Fruit fly (Drosophila melanogaster) whole organism, prepupa: ENCODE measurements around the gene sbm.

Experiments
- CG10631 ChIP-seq: fragments of 200-800 bp; sonication (Bioruptor generic); optimal IDR thresholded peaks from 2 replicates; lab custom pipeline; 2016; ENCODE audit warnings: missing biosample characterization, missing genetic modification characterization
- CG11294 ChIP-seq: fragments of 200-800 bp; sonication (Bioruptor generic); IDR thresholded peaks from 2 replicates; pipeline ENCODE4 v1.3.6; 2022; ENCODE audit warnings: missing biosample characterization, missing genetic modification characterization
- CG15336 ChIP-seq: fragments of 200-800 bp; sonication (Bioruptor generic); IDR thresholded peaks from 2 replicates; pipeline ENCODE4 v1.3.6; 2022; ENCODE audit warnings: missing biosample characterization, missing genetic modification characterization
- CG3032 ChIP-seq: fragments of 200-800 bp; optimal IDR thresholded peaks from 2 replicates; lab custom pipeline; 2019; ENCODE audit warnings: missing biosample characterization, mild to moderate bottlenecking, missing genetic modification characterization, moderate library complexity
- CG31627 ChIP-seq: fragments of 200-800 bp; sonication (Bioruptor generic); optimal IDR thresholded peaks from 3 replicates; lab custom pipeline; 2016; ENCODE audit warnings: missing biosample characterization, missing genetic modification characterization
- CG3919 ChIP-seq: fragments of 200-800 bp; sonication (Bioruptor generic); optimal IDR thresholded peaks from 3 replicates; lab custom pipeline; 2016; ENCODE audit warnings: missing biosample characterization, missing genetic modification characterization
- CG4318 ChIP-seq: fragments of 200-800 bp; sonication (Bioruptor generic); optimal IDR thresholded peaks from 3 replicates; lab custom pipeline; 2017; ENCODE audit warnings: missing biosample characterization, mild to moderate bottlenecking, missing genetic modification characterization
- CG6163 ChIP-seq: fragments of 200-800 bp; sonication (Bioruptor generic); IDR thresholded peaks from 3 replicates; pipeline ENCODE4 v1.3.6; 2022; ENCODE audit warnings: missing biosample characterization, missing genetic modification characterization
- CG6276 ChIP-seq: fragments of 200-800 bp; sonication (Bioruptor generic); optimal IDR thresholded peaks from 2 replicates; lab custom pipeline; 2017; ENCODE audit warnings: missing biosample characterization, mild to moderate bottlenecking, missing genetic modification characterization
- CG6792 ChIP-seq: fragments of 200-800 bp; sonication (Bioruptor generic); optimal IDR thresholded peaks from 3 replicates; lab custom pipeline; 2016; ENCODE audit warnings: missing biosample characterization, missing genetic modification characterization
- CG6854 ChIP-seq: fragments of 200-800 bp; sonication (Bioruptor generic); optimal IDR thresholded peaks from 2 replicates; lab custom pipeline; 2017; ENCODE audit warnings: missing biosample characterization, mild to moderate bottlenecking, missing genetic modification characterization
- CG7368 ChIP-seq: fragments of 200-800 bp; sonication (Bioruptor generic); optimal IDR thresholded peaks from 3 replicates; lab custom pipeline; 2016; ENCODE audit warnings: missing biosample characterization, missing genetic modification characterization
- CG8119 ChIP-seq: fragments of 200-800 bp; sonication (Bioruptor generic); IDR thresholded peaks from 3 replicates; pipeline ENCODE4 v1.3.6; 2022; ENCODE audit warnings: missing biosample characterization, missing genetic modification characterization
- Eip75B ChIP-seq: fragments of 200-800 bp; sonication (Bioruptor generic); optimal IDR thresholded peaks from 3 replicates; lab custom pipeline; 2016; ENCODE audit warnings: missing biosample characterization, missing genetic modification characterization
- Eip78C ChIP-seq: fragments of 200-800 bp; sonication (Bioruptor generic); peaks from one replicate; lab custom pipeline; 2016; ENCODE audit warnings: missing biosample characterization, missing genetic modification characterization
- Eip93F ChIP-seq: fragments of 200-800 bp; sonication (Bioruptor generic); optimal IDR thresholded peaks from 2 replicates; lab custom pipeline; 2016; ENCODE audit warnings: missing biosample characterization, mild to moderate bottlenecking, missing genetic modification characterization
- Hr39 ChIP-seq: fragments of 200-800 bp; sonication (Bioruptor generic); optimal IDR thresholded peaks from 2 replicates; lab custom pipeline; 2016; ENCODE audit warnings: missing biosample characterization, missing genetic modification characterization
- Hr4 ChIP-seq: fragments of 200-800 bp; sonication (Bioruptor generic); optimal IDR thresholded peaks from 3 replicates; lab custom pipeline; 2016; ENCODE audit warnings: missing biosample characterization, missing genetic modification characterization
- Met ChIP-seq: fragments of 200-800 bp; sonication (Bioruptor generic); optimal IDR thresholded peaks from 3 replicates; lab custom pipeline; 2016; ENCODE audit warnings: missing biosample characterization, missing genetic modification characterization
- OdsH ChIP-seq: fragments of 200-800 bp; sonication (Bioruptor generic); optimal IDR thresholded peaks from 3 replicates; lab custom pipeline; 2016; ENCODE audit warnings: missing biosample characterization, missing genetic modification characterization
- achi ChIP-seq: fragments of 200-800 bp; sonication (Bioruptor generic); optimal IDR thresholded peaks from 3 replicates; lab custom pipeline; 2016; ENCODE audit warnings: missing biosample characterization, missing genetic modification characterization
- cyc ChIP-seq: fragments of 200-800 bp; sonication (Bioruptor generic); optimal IDR thresholded peaks from 3 replicates; lab custom pipeline; 2016; ENCODE audit warnings: missing biosample characterization, missing genetic modification characterization
- dac ChIP-seq: fragments of 200-800 bp; sonication (Bioruptor generic); optimal IDR thresholded peaks from 2 replicates; lab custom pipeline; 2017; ENCODE audit warnings: missing biosample characterization, mild to moderate bottlenecking, missing genetic modification characterization
- dsx ChIP-seq: fragments of 200-800 bp; optimal IDR thresholded peaks from 3 replicates; lab custom pipeline; 2019; ENCODE audit warnings: missing biosample characterization, mild to moderate bottlenecking, missing genetic modification characterization, moderate library complexity; ENCODE audit not compliant: poor library complexity, severe bottlenecking
- eg ChIP-seq: fragments of 200-800 bp; sonication (Bioruptor generic); IDR thresholded peaks from 3 replicates; pipeline ENCODE4 v1.3.6; 2022; ENCODE audit warnings: missing biosample characterization, missing genetic modification characterization
- fd59A ChIP-seq: fragments of 200-800 bp; sonication (Bioruptor generic); optimal IDR thresholded peaks from 2 replicates; lab custom pipeline; 2017; ENCODE audit warnings: missing biosample characterization, mild to moderate bottlenecking, missing genetic modification characterization, missing genetic modification reagents
- fkh ChIP-seq: fragments of 200-800 bp; sonication (Bioruptor generic); optimal IDR thresholded peaks from 3 replicates; lab custom pipeline; 2017; ENCODE audit warnings: missing biosample characterization, mild to moderate bottlenecking, missing genetic modification characterization, moderate library complexity
- lz ChIP-seq: fragments of 200-800 bp; sonication (Bioruptor generic); optimal IDR thresholded peaks from 3 replicates; lab custom pipeline; 2016; ENCODE audit warnings: missing biosample characterization, missing genetic modification characterization
- pdm3 ChIP-seq: fragments of 200-800 bp; sonication (Bioruptor generic); optimal IDR thresholded peaks from 3 replicates; lab custom pipeline; 2016; ENCODE audit warnings: missing biosample characterization, missing genetic modification characterization
- svp ChIP-seq: fragments of 200-800 bp; sonication (Bioruptor generic); peaks from one replicate; lab custom pipeline; 2016; ENCODE audit warnings: missing biosample characterization, missing genetic modification characterization
- vri ChIP-seq: fragments of 200-800 bp; sonication (Bioruptor generic); optimal IDR thresholded peaks from 3 replicates; lab custom pipeline; 2016; ENCODE audit warnings: missing biosample characterization, mild to moderate bottlenecking, missing genetic modification characterization

sbm gene

DNA sequence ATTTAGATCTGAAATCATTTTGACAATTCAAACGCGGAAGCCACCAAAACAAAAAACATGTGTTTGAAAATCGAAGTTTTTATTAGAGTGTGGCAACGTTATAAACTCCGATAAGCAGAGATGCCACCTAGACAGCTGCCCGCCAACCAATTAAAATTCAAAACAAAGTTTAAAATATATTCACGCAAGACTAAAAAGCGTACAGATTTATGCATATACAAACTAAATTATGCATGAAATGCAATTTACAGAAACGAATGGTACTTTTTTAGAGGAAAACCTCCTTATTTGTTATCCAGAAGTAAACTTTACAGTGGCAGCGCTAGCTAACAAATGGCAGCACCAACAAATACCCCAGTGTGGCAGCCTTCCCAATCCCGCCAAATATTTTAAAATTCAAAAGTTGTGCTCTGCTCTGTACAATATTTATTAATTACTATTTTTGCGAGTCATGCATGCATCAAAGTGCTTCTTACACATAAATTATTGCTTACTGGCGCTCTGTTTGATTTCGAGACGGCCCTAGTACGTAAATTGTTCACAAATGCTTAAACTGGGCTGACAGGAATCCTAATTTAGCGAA, 1.3 kb upstream of the sbm start:
- TF ChIP-seq cyc (GFP tag; lab: Kevin White, UChicago) (no peak), Eip93F (no peak), pdm3 (GFP tag; lab: Kevin White, UChicago) (no peak), achi (GFP tag; lab: Kevin White, UChicago) (no peak), CG6163 (GFP tag; lab: Robert Waterston, UW) (no peak), CG8119 (no peak), CG10631 (GFP tag; lab: Kevin White, UChicago) (no peak), Eip75B (GFP tag; lab: Kevin White, UChicago) (no peak), svp (no peak), CG31627 (GFP tag; lab: Kevin White, UChicago) (no peak), CG6854 (no peak), Hr4 (GFP tag; lab: Kevin White, UChicago) (no peak), Met (no peak), fd59A (no peak), fkh (GFP tag; lab: Kevin White, UChicago) (no peak), CG3032 (tag; lab: Kevin White, UChicago) (no peak), lz (GFP tag; lab: Kevin White, UChicago) (no peak), CG6276 (GFP tag; lab: Kevin White, UChicago) (no peak), vri (no peak), CG4318 (GFP tag; lab: Kevin White, UChicago) (no peak)

DNA sequence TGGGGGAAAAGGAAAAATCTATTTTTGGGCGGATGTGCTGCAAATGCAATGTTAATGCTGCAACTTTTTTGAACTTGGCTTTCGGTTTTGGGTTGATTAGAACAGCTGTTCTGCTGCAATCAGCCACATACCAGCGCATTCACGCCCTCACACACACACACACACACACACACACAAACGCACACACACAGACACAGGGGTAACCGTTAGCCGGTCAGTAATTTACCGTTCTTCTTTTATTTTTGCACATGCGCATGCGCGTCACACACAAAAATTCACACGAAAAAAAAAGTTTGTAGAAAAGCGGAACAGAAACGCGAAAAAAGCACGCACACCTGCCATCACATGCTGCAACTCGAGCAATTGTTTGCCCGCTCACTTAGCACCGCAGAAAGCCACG, 458 bp downstream of the sbm start:
- no peak for TF ChIP-seq svp
- TF ChIP-seq CG7368 (GFP tag; lab: Kevin White, UChicago), result no peak
- no peak for TF ChIP-seq CG6792 (GFP tag; lab: Kevin White, UChicago)
- TF ChIP-seq CG11294, result no peak
- no peak for TF ChIP-seq Hr39
- no peak for TF ChIP-seq CG15336 (GFP tag; lab: Robert Waterston, UW)
- no peak for TF ChIP-seq dsx
- TF ChIP-seq CG3032 (tag; lab: Kevin White, UChicago), result no peak

DNA sequence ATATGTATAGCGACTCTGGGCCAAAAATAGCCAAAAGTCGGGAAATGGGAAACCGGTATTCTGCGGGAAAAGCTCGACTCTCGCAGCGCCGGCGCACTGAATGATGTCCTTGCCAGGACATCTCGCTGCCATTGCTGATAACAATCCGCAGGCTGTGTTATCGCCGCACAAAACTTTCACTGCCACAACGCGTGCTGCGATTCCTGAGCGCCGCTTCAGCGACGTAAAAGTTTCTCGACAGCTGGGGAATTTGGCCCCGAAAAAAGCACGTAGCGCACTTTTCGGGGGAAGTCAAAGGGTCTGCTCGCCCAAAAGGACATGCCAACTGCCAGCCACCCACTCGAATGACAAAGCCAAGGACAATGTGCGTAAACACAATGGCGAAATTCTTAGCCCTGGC, 2.9 kb downstream of the sbm start:
- TF ChIP-seq CG6163 (GFP tag; lab: Robert Waterston, UW), result no peak
- no peak for TF ChIP-seq lz (GFP tag; lab: Kevin White, UChicago)
- no peak for TF ChIP-seq OdsH
- no peak for TF ChIP-seq CG10631 (GFP tag; lab: Kevin White, UChicago)
- TF ChIP-seq pdm3 (GFP tag; lab: Kevin White, UChicago), result no peak
- TF ChIP-seq dac (GFP tag; lab: Kevin White, UChicago), result no peak
- TF ChIP-seq CG3032 (tag; lab: Kevin White, UChicago), result no peak
- no peak for TF ChIP-seq CG3919 (GFP tag; lab: Kevin White, UChicago)
- TF ChIP-seq, all 60 proteins: peak for 0

DNA sequence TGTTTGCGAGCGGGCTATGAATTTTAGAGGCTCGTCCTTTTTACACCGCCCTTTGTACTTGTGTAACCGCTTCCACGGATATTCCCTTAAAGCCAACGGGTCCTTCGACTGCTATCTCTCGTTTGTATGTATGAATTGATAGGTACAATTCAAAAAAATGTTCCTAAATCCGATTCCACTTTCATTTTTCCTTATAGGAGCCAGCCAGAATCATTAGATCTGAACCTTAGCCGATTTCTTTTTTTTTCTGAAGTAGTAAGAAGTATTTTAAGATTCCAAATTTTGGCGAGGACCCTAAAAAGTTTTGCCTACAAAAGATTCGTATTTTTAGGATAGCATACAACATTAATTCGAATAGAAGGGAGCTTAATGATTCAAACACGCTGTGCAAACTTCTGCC, 3.7 kb downstream of the sbm start:
- TF ChIP-seq Eip78C (GFP tag; lab: Kevin White, UChicago) (peak; percentile 15), CG7368 (GFP tag; lab: Kevin White, UChicago) (no peak)

DNA sequence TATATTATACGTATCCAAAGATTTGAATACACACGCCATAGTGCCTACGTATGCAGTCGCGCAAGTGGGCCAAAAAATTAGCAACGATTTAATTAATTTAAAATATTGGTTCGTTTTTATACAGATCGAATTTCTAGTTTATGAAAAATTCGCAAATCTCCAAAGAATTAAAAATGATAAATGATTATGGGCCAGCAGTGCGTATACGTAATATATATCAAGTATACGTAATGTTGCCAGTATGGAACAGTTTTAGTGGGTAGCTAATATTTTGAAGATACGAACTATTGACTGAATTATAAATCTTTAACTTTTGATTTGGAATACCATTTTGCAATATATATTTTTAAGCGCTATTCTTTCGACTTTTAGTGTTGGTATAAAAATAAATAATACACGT, 9.3 kb downstream of the sbm start:
- TF ChIP-seq svp, result no peak
- no peak for TF ChIP-seq pdm3 (GFP tag; lab: Kevin White, UChicago)
- 0 out of 3 replicates have a peak, but pooled peaks have one; percentile 18 for TF ChIP-seq eg (GFP tag; lab: Robert Waterston, UW)
- TF ChIP-seq Eip78C (GFP tag; lab: Kevin White, UChicago), result peak; percentile 7

DNA sequence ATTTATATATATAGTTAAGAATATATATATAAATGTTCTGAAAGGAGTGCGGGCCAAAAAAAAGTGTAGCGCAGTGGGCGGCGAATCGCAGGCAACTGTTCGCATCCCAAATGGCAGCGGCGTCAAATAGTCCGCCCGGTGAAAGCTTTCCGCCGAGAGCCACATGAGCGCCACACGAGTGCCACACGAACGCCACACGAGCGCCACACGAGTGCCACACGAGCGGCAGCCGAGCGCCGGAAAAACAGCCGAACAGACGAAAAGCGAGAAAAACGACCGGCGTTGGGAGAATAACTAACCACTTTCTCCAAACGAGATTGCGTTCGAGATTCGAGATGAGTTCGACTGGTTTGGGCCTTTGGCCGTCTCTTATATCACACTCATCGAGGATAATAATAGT, 10.9 kb downstream of the sbm start:
- TF ChIP-seq CG6854, result no peak
- TF ChIP-seq eg (GFP tag; lab: Robert Waterston, UW), result no peak
- 0 out of 3 replicates have a peak, but pooled peaks have one; percentile 17 for TF ChIP-seq CG6163 (GFP tag; lab: Robert Waterston, UW)
